Worm (Caenorhabditis elegans) whole organism, young adult: ENCODE measurements around the gene str-112.

Experiments used
- ets-4 ChIP-seq: fragments of 200-800 bp; sonication (Bioruptor generic); optimal IDR thresholded peaks from 2 replicates; lab custom pipeline; 2018; ENCODE audit warnings: mild to moderate bottlenecking, missing genetic modification characterization, missing compliant biosample characterization
- unc-62 ChIP-seq: fragments of 150-350 bp; optimal IDR thresholded peaks from 2 replicates; lab custom pipeline; 2014; ENCODE audit warnings: missing biosample characterization, missing genetic modification reagents, missing genetic modification characterization

DNA sequence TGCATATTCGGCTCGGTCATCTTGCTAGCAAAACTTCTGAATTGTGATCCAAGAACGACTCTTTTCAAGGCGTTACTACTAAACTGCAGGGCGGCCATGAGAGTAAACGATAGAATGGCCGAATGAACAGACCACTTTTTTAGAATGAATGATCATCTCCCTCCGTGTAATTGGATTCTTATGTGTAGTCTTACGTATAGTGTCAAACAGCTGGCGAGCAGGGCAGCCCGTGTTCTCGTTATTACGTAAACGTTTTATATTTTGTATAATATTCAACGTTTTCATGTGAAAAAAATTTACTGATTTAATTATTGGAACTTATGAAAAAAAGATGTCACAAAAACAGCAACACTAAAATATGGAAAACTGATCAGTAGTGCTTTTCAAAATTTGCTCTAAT lies 17.9 kb upstream of the str-112 start, which contains the start of gene F10D2.10:
- TF ChIP-seq ets-4 (no peak), unc-62 (GFP tag; lab: Kevin White, UChicago) (no peak)
